Fruit fly (Drosophila melanogaster) whole organism, embryonic: Measurements from ENCODE around the gene CG15296.

ENCODE experiments used
- CG10209 ChIP-seq: fragments of 200-800 bp; sonication (Bioruptor generic); optimal IDR thresholded peaks from 3 replicates; lab custom pipeline; 2017; ENCODE audit warnings: missing biosample characterization, mild to moderate bottlenecking, missing genetic modification characterization, missing genetic modification reagents
- CG17568 ChIP-seq: fragments of 200-800 bp; sonication (Bioruptor generic); optimal IDR thresholded peaks from 2 replicates; lab custom pipeline; 2018; ENCODE audit warnings: missing biosample characterization, mild to moderate bottlenecking, missing genetic modification characterization, moderate library complexity
- h ChIP-seq: fragments of >200 bp; optimal IDR thresholded peaks from 2 replicates; lab custom pipeline; 2017

DNA sequence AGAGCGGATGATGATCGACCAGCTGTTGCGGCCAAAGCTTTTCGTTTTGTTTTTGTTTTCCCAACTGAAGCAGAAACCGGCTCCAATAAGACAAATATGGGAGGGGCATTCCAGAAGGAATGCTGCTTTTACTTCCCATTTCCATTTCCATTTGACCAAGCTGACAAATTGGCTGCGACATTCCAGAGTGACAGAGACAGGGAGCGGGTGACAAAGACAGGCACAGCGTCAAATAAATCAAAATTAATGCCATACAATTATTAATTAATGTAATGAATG is 18.6 kb downstream of the CG15296 start:
- TF ChIP-seq h = no peak
- TF ChIP-seq CG17568 (GFP tag; lab: Kevin White, UChicago) = no peak
- TF ChIP-seq CG10209 (GFP tag; lab: Kevin White, UChicago) = no peak
